Worm (Caenorhabditis elegans) whole organism, L1 larva: ENCODE measurements around the gene cutl-15.

ENCODE experiments used
- aly-2 ChIP-seq: fragments of 150-350 bp; optimal IDR thresholded peaks from 2 replicates; lab custom pipeline; 2014; ENCODE audit warnings: missing biosample characterization, missing genetic modification characterization
- blmp-1 ChIP-seq: fragments of 150-350 bp; optimal IDR thresholded peaks from 2 replicates; lab custom pipeline; 2014; ENCODE audit warnings: missing biosample characterization, missing genetic modification characterization
- ces-1 ChIP-seq: fragments of 150-350 bp; optimal IDR thresholded peaks from 2 replicates; lab custom pipeline; 2014; ENCODE audit warnings: missing biosample characterization, missing genetic modification reagents, missing genetic modification characterization
- elt-3 ChIP-seq, 6 experiments: fragments of 150-350 bp in 1 of 6; sonication (generic microtip); optimal IDR thresholded peaks; 2 replicates each; lab custom pipeline; 2017 to 2018; ENCODE audit warnings: missing biosample characterization in 6 of 6, missing genetic modification characterization in 6 of 6, inconsistent platforms in 1 of 6
- fkh-10 ChIP-seq: sonication (generic microtip); optimal IDR thresholded peaks from 2 replicates; lab custom pipeline; 2017; ENCODE audit warnings: missing biosample characterization, missing genetic modification reagents, missing genetic modification characterization
- lin-14 ChIP-seq: fragments of 200-800 bp; sonication (Bioruptor generic); optimal IDR thresholded peaks from 2 replicates; lab custom pipeline; 2018; ENCODE audit warnings: mild to moderate bottlenecking, missing genetic modification characterization, moderate library complexity, missing compliant biosample characterization
- mdl-1 ChIP-seq, 2 experiments: fragments of 150-350 bp; optimal IDR thresholded peaks; 2 replicates each; lab custom pipeline; 2014 to 2017; ENCODE audit warnings: missing biosample characterization in 2 of 2, missing genetic modification characterization in 2 of 2, inconsistent platforms in 1 of 2
- nhr-12 ChIP-seq: sonication (generic microtip); optimal IDR thresholded peaks from 2 replicates; lab custom pipeline; 2017; ENCODE audit warnings: missing biosample characterization, missing genetic modification characterization
- nhr-237 ChIP-seq: fragments of 150-350 bp; optimal IDR thresholded peaks from 2 replicates; lab custom pipeline; 2014; ENCODE audit warnings: missing biosample characterization, missing genetic modification characterization
- nhr-76 ChIP-seq: sonication (generic microtip); optimal IDR thresholded peaks from 2 replicates; lab custom pipeline; 2017; ENCODE audit warnings: missing biosample characterization, missing genetic modification characterization
- snpc-4 ChIP-seq: fragments of 150-350 bp; optimal IDR thresholded peaks from 2 replicates; lab custom pipeline; 2014; ENCODE audit warnings: missing biosample characterization, missing genetic modification characterization

- TF ChIP-seq nhr-237 (tag; lab: Kevin White, UChicago) (peak; percentile 16), nhr-12 (tag; lab: Kevin White, UChicago) (no peak), nhr-76 (tag; lab: Kevin White, UChicago) (no peak), aly-2 (tag; lab: Kevin White, UChicago) (peak; percentile 72), blmp-1 (peak; percentile 23), fkh-10 (peak; percentile 46), mdl-1 (tag; optimal IDR thresholded peaks at IDR 0.05; lab: Kevin White, UChicago) (peak in 1 of 2 experiments; percentile 65), snpc-4 (tag; lab: Kevin White, UChicago) (peak; percentile 78), lin-14 (GFP tag; lab: Kevin White, UChicago) (peak; percentile 90), ces-1 (GFP tag; lab: Kevin White, UChicago) (no peak), elt-3 (tag; optimal IDR thresholded peaks at IDR 0.05; lab: Kevin White, UChicago) (peak in 2 of 6 experiments; percentile 2 to 46)
These were observed 22.0 kb upstream of the cutl-15 start, which contains the start of the genes szy-20 and C18E9.5 for ce11 chrII:8969251-8970183.
